Fruit fly (Drosophila melanogaster) S2 (cell line): ENCODE data around the gene Ipp.

Experiments used
- CG8478 ChIP-seq: fragments of >200 bp; optimal IDR thresholded peaks from 2 replicates; lab custom pipeline; 2018
- CTCF ChIP-seq, 2 experiments: fragments of >200 bp; optimal IDR thresholded peaks; 2 replicates each; lab custom pipeline; 2018

- no peak for TF ChIP-seq CTCF (optimal IDR thresholded peaks at IDR 0.05; lab: Kevin White, UChicago)
- no peak for TF ChIP-seq CG8478 (lab: Kevin White, UChicago)
These were observed 31.5 kb downstream of the Ipp start for dm6 chr3R:13990109-13990508.
